Worm (Caenorhabditis elegans) whole organism, L4 larva: Measurements from ENCODE around the gene C01G12.9.

Experiments
- F26F4.8 ChIP-seq: fragments of 200-800 bp; sonication (Bioruptor generic); conservative IDR thresholded peaks from 2 replicates; pipeline ENCODE4 v1.3.6; 2022; ENCODE audit warnings: missing genetic modification characterization, missing compliant biosample characterization
- F37D6.2 ChIP-seq: sonication (generic microtip); optimal IDR thresholded peaks from 2 replicates; lab custom pipeline; 2016; ENCODE audit warnings: mild to moderate bottlenecking, missing genetic modification characterization, missing compliant biosample characterization
- T26A8.4 ChIP-seq: fragments of 200-800 bp; sonication (Bioruptor generic); IDR thresholded peaks from 2 replicates; pipeline ENCODE4 v1.3.6; 2022; ENCODE audit warnings: missing genetic modification characterization, missing compliant biosample characterization
- Y75B8A.6 ChIP-seq: fragments of 200-800 bp; sonication (Bioruptor generic); IDR thresholded peaks from 2 replicates; pipeline ENCODE4 v1.3.6; 2022; ENCODE audit warnings: missing genetic modification reagents, missing genetic modification characterization, missing compliant biosample characterization
- ZK337.2 ChIP-seq: fragments of 200-800 bp; sonication (Bioruptor generic); IDR thresholded peaks from 2 replicates; pipeline ENCODE4 v1.3.6; 2022; ENCODE audit warnings: missing genetic modification reagents, missing genetic modification characterization, missing compliant biosample characterization
- aha-1 ChIP-seq: fragments of 150-350 bp; peaks from one replicate; lab custom pipeline; 2014; ENCODE audit warnings: missing biosample characterization, missing genetic modification characterization
- ceh-82 ChIP-seq: sonication (generic microtip); optimal IDR thresholded peaks from 2 replicates; lab custom pipeline; 2017; ENCODE audit warnings: missing biosample characterization, missing genetic modification characterization
- ces-1 ChIP-seq: fragments of 150-350 bp; sonication (generic microtip); optimal IDR thresholded peaks from 4 replicates; lab custom pipeline; 2014; ENCODE audit warnings: missing biosample characterization, missing genetic modification reagents, missing genetic modification characterization
- ctbp-1 ChIP-seq: fragments of 200-800 bp; sonication (Bioruptor generic); IDR thresholded peaks from 2 replicates; pipeline ENCODE4 v1.3.6; 2022; ENCODE audit warnings: missing genetic modification reagents, missing genetic modification characterization, missing compliant biosample characterization
- daf-16 ChIP-seq, 3 experiments: sonication (generic microtip); optimal IDR thresholded peaks; 2 replicates each; lab custom pipeline; 2016 to 2017; ENCODE audit warnings: missing genetic modification characterization in 3 of 3, missing genetic modification reagents in 3 of 3, mild to moderate bottlenecking in 2 of 3, missing compliant biosample characterization in 2 of 3, missing biosample characterization in 1 of 3, moderate library complexity in 1 of 3
- duxl-1 ChIP-seq: sonication (generic microtip); optimal IDR thresholded peaks from 2 replicates; lab custom pipeline; 2016; ENCODE audit warnings: mild to moderate bottlenecking, missing genetic modification characterization, moderate library complexity, missing compliant biosample characterization; ENCODE audit not compliant: poor library complexity
- egl-43 ChIP-seq: fragments of 200-800 bp; sonication (Bioruptor generic); IDR thresholded peaks from 2 replicates; pipeline ENCODE4 v1.3.6; 2022; ENCODE audit warnings: missing genetic modification reagents, missing genetic modification characterization, missing compliant biosample characterization
- fkh-10 ChIP-seq: fragments of 150-350 bp; optimal IDR thresholded peaks from 2 replicates; lab custom pipeline; 2014; ENCODE audit warnings: missing biosample characterization, missing genetic modification reagents, missing genetic modification characterization
- fos-1 ChIP-seq: fragments of 150-350 bp; optimal IDR thresholded peaks from 2 replicates; lab custom pipeline; 2014; ENCODE audit warnings: missing biosample characterization, missing genetic modification characterization
- gei-8 ChIP-seq: fragments of 200-800 bp; sonication (Bioruptor generic); optimal IDR thresholded peaks from 2 replicates; lab custom pipeline; 2018; ENCODE audit warnings: mild to moderate bottlenecking, missing genetic modification characterization, missing compliant biosample characterization
- hif-1 ChIP-seq, 2 experiments: sonication (generic microtip); optimal IDR thresholded peaks; 2 replicates each; lab custom pipeline; 2016 to 2017; ENCODE audit warnings: missing compliant biosample characterization in 2 of 2, missing genetic modification characterization in 2 of 2, missing genetic modification reagents in 2 of 2, missing genotype in 2 of 2, mild to moderate bottlenecking in 1 of 2
- hmg-1.1 ChIP-seq: fragments of 200-800 bp; sonication (Bioruptor generic); IDR thresholded peaks from 2 replicates; pipeline ENCODE4 v1.3.6; 2022; ENCODE audit warnings: missing genetic modification reagents, missing genetic modification characterization, missing compliant biosample characterization
- jun-1 ChIP-seq: fragments of 150-350 bp; optimal IDR thresholded peaks from 2 replicates; lab custom pipeline; 2014; ENCODE audit warnings: missing biosample characterization, missing genetic modification reagents, missing genetic modification characterization
- lin-38 ChIP-seq: fragments of 200-800 bp; sonication (Bioruptor generic); IDR thresholded peaks from 2 replicates; pipeline ENCODE4 v1.3.6; 2022; ENCODE audit warnings: missing genetic modification reagents, missing genetic modification characterization, missing compliant biosample characterization
- lir-3 ChIP-seq: sonication (generic microtip); optimal IDR thresholded peaks from 2 replicates; lab custom pipeline; 2016; ENCODE audit warnings: mild to moderate bottlenecking, missing genetic modification characterization, missing compliant biosample characterization
- lsy-2 ChIP-seq, 2 experiments: fragments of 150-350 bp in 1 of 2; sonication (generic microtip) in 1 of 2; optimal IDR thresholded peaks; 2 replicates each; lab custom pipeline; 2014 to 2017; ENCODE audit warnings: missing biosample characterization in 2 of 2, missing genetic modification characterization in 2 of 2
- madf-5 ChIP-seq, 2 experiments: fragments of 200-800 bp; sonication (Bioruptor generic); IDR thresholded peaks; 2 replicates each; pipeline ENCODE4 v1.3.6; 2022; ENCODE audit warnings: missing compliant biosample characterization in 2 of 2, missing genetic modification characterization in 2 of 2
- madf-9 ChIP-seq: fragments of 200-800 bp; sonication (Bioruptor generic); conservative IDR thresholded peaks from 2 replicates; pipeline ENCODE4 v1.3.6; 2022; ENCODE audit warnings: missing genetic modification reagents, missing genetic modification characterization, missing compliant biosample characterization
- mes-2 ChIP-seq: sonication (generic microtip); optimal IDR thresholded peaks from 2 replicates; lab custom pipeline; 2016; ENCODE audit warnings: missing genotype, mild to moderate bottlenecking, missing genetic modification characterization, missing compliant biosample characterization; ENCODE audit not compliant: poor library complexity, severe bottlenecking
- nhr-11 ChIP-seq: fragments of 150-350 bp; optimal IDR thresholded peaks from 2 replicates; lab custom pipeline; 2014; ENCODE audit warnings: missing biosample characterization, missing genetic modification characterization
- nhr-6 ChIP-seq: fragments of 150-350 bp; optimal IDR thresholded peaks from 2 replicates; lab custom pipeline; 2014; ENCODE audit warnings: missing biosample characterization, missing genetic modification characterization
- nhr-76 ChIP-seq: fragments of 150-350 bp; optimal IDR thresholded peaks from 2 replicates; lab custom pipeline; 2014; ENCODE audit warnings: missing biosample characterization, missing genetic modification characterization
- nhr-77 ChIP-seq: fragments of 150-350 bp; optimal IDR thresholded peaks from 2 replicates; lab custom pipeline; 2014; ENCODE audit warnings: missing biosample characterization, missing genetic modification characterization
- rbr-2 ChIP-seq: sonication (generic microtip); optimal IDR thresholded peaks from 2 replicates; lab custom pipeline; 2016; ENCODE audit warnings: missing genotype, missing genetic modification characterization, missing compliant biosample characterization
- set-16 ChIP-seq: fragments of 200-800 bp; sonication (Bioruptor generic); IDR thresholded peaks from 2 replicates; pipeline ENCODE4 v1.3.6; 2022; ENCODE audit warnings: missing genetic modification reagents, missing genetic modification characterization, missing compliant biosample characterization
- unc-130 ChIP-seq: sonication (generic microtip); optimal IDR thresholded peaks from 2 replicates; lab custom pipeline; 2016; ENCODE audit warnings: missing genetic modification reagents, missing genetic modification characterization, missing compliant biosample characterization
- unc-62 ChIP-seq, 3 experiments: fragments of 150-350 bp in 1 of 3; sonication (generic microtip); optimal IDR thresholded peaks in 2 of 3; peaks in 1 of 3; 1 replicate in 1 of 3; 2 replicates in 2 of 3; lab custom pipeline; 2014 to 2017; ENCODE audit warnings: missing biosample characterization in 3 of 3, missing genetic modification characterization in 3 of 3, missing genetic modification reagents in 3 of 3, missing genotype in 1 of 3
- zfp-3 ChIP-seq: fragments of 200-800 bp; sonication (Bioruptor generic); conservative IDR thresholded peaks from 2 replicates; pipeline ENCODE4 v1.3.6; 2022; ENCODE audit warnings: missing genetic modification reagents, missing genetic modification characterization, missing compliant biosample characterization
- zip-2 ChIP-seq: fragments of 150-350 bp; optimal IDR thresholded peaks from 2 replicates; lab custom pipeline; 2014; ENCODE audit warnings: missing biosample characterization, missing genetic modification characterization
- ztf-11 ChIP-seq: fragments of 150-350 bp; optimal IDR thresholded peaks from 2 replicates; lab custom pipeline; 2014; ENCODE audit warnings: missing biosample characterization, missing genetic modification characterization
- ztf-7 ChIP-seq: fragments of 150-350 bp; optimal IDR thresholded peaks from 2 replicates; lab custom pipeline; 2014; ENCODE audit warnings: missing biosample characterization, missing genetic modification characterization

C01G12.9 gene

DNA sequence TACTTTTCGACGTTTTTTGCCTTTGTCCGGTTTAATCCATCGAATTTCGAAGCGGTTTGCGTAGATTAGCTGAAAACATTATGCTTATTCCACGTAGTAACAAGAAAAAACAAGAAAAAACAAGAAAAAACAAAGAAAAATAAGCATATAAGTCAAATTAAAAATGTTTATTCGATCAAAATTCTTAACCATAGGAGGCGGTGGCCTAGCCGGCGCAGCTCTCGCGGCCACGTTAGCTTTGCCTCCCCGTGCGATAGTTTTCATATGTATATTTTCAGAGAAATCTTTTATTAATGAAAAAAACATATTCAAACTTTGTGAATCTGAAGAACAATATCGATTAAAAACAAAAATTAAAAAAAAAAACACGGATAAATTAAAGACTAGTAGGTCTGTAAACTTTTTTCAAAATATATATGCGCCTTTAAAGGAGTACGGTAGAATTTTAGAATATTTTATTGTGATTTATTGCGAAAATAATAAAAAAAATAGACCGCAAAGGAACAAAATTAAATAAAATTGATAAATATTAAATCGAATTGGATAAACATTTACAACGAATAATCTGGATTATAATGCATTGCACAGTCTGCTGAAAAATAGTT, 14.9 kb upstream of the C01G12.9 start:
- TF ChIP-seq mes-2 (tag; lab: Kevin White, UChicago) = peak; percentile 71
- TF ChIP-seq nhr-77 = peak; percentile 32
- TF ChIP-seq hmg-1.1 (GFP tag; lab: Robert Waterston, UW) = 0 out of 2 replicates have a peak, but pooled peaks have one; percentile 44
- TF ChIP-seq hif-1 (tag; optimal IDR thresholded peaks at IDR 0.05; lab: Kevin White, UChicago) = peak in 1 of 2 experiments; percentile 32
- peak; percentile 69; the same call in 1 of the 2 replicates for TF ChIP-seq ZK337.2 (GFP tag; lab: Robert Waterston, UW)
- peak; percentile 15 to 94 for TF ChIP-seq lsy-2 (tag; optimal IDR thresholded peaks at IDR 0.05; lab: Kevin White, UChicago)
- peak; percentile 48 for TF ChIP-seq lin-38 (GFP tag; lab: Robert Waterston, UW)
- peak in 1 of 2 experiments; percentile 43; a peak in 1 of 4 replicates for TF ChIP-seq madf-5 (GFP tag; IDR thresholded peaks at IDR 0.05; lab: Robert Waterston, UW)
- TF ChIP-seq unc-130 (GFP tag; lab: Kevin White, UChicago) = peak; percentile 12
- TF ChIP-seq, all 104 proteins: peak for 9; not testable (repeated sequence) for 95

ce11 chrII:14567811-14568210, 11.0 kb upstream of the C01G12.9 start:
- TF ChIP-seq ceh-82 (tag; lab: Kevin White, UChicago) (no peak), madf-9 (GFP tag; lab: Robert Waterston, UW) (no peak), nhr-11 (tag; lab: Kevin White, UChicago) (no peak), nhr-6 (no peak), aha-1 (tag; lab: Kevin White, UChicago) (peak; percentile 68)

DNA sequence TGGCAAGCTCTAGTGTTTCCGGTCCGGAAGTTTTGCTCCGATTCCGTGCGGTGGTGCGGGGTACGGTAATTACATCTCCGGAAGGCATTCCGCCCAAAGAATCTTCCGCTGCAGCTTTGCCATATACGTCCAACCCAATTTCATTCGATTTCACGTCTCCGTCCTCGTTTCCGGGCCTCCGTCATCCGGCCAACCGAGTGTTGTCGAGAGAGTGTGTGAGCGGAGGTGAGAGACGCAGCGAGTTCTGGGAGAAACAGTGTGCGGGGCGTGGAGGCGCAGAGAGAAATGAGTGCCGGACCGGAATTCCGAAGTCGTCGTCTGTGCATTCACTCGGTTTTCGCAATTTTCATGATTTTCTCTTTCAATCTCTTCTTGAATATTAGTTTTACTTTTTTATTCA, 9.5 kb upstream of the C01G12.9 start:
- TF ChIP-seq set-16 (GFP tag; lab: Robert Waterston, UW) = peak; percentile 84
- peak; percentile 7 for TF ChIP-seq F37D6.2 (tag; lab: Kevin White, UChicago)
- TF ChIP-seq duxl-1 (tag; lab: Kevin White, UChicago) = no peak
- TF ChIP-seq mes-2 (tag; lab: Kevin White, UChicago) = no peak
- TF ChIP-seq ces-1 (GFP tag; lab: Kevin White, UChicago) = no peak
- no peak for TF ChIP-seq zfp-3
- no peak for TF ChIP-seq nhr-76
- 0 out of 2 replicates have a peak, but pooled peaks have one; percentile 51 for TF ChIP-seq ctbp-1
- no peak for TF ChIP-seq ztf-11 (tag; lab: Kevin White, UChicago)
- peak; percentile 63; the same call in 1 of the 2 replicates for TF ChIP-seq egl-43 (GFP tag; lab: Robert Waterston, UW)
- 0 out of 2 replicates have a peak, but pooled peaks have one; percentile 16 for TF ChIP-seq F26F4.8
- 0 out of 4 replicates have a peak, but pooled peaks of 1 of the 2 experiments have one; percentile 27 for TF ChIP-seq madf-5 (GFP tag; IDR thresholded peaks at IDR 0.05; lab: Robert Waterston, UW)
- no peak for TF ChIP-seq daf-16 (GFP tag; optimal IDR thresholded peaks at IDR 0.05; lab: Kevin White, UChicago)
- peak; percentile 10 for TF ChIP-seq daf-16 (tag; optimal IDR thresholded peaks at IDR 0.05; lab: Kevin White, UChicago)
- TF ChIP-seq nhr-6 = no peak
- peak; percentile 43; the same call in 1 of the 2 replicates for TF ChIP-seq hmg-1.1 (GFP tag; lab: Robert Waterston, UW)
- TF ChIP-seq rbr-2 = peak; percentile 40
- no peak for TF ChIP-seq ztf-7 (tag; lab: Kevin White, UChicago)
- TF ChIP-seq lsy-2 (tag; optimal IDR thresholded peaks at IDR 0.05; lab: Kevin White, UChicago) = peak in 1 of 2 experiments; percentile 10
- peak; percentile 10 for TF ChIP-seq fkh-10 (GFP tag; lab: Kevin White, UChicago)
- no peak for TF ChIP-seq Y75B8A.6 (GFP tag; lab: Robert Waterston, UW)
- TF ChIP-seq T26A8.4 (GFP tag; lab: Robert Waterston, UW) = no peak
- TF ChIP-seq jun-1 (tag; lab: Kevin White, UChicago) = no peak
- no peak for TF ChIP-seq gei-8 (GFP tag; lab: Kevin White, UChicago)

- TF ChIP-seq egl-43 (GFP tag; lab: Robert Waterston, UW) (0 out of 2 replicates have a peak, but pooled peaks have one; percentile 11), F26F4.8 (no peak), fos-1 (no peak), aha-1 (tag; lab: Kevin White, UChicago) (peak; percentile 70), lir-3 (tag; lab: Kevin White, UChicago) (no peak), unc-62 (GFP tag; optimal IDR thresholded peaks at IDR 0.05 in 1 of 2; lab: Kevin White, UChicago) (peak in 1 of 2 experiments; percentile 86), unc-62 (tag; optimal IDR thresholded peaks at IDR 0.05; lab: Kevin White, UChicago) (no peak), madf-5 (GFP tag; IDR thresholded peaks at IDR 0.05; lab: Robert Waterston, UW) (peak; percentile 35 to 73; a peak in 2 of 4 replicates), zip-2 (tag; lab: Kevin White, UChicago) (no peak)
These were observed 8.2 kb upstream of the C01G12.9 start for ce11 chrII:14570541-14571160.
